Worm (Caenorhabditis elegans) whole organism, L3 larva: ENCODE data around the gene F13A7.7.
"Not testable (repeated sequence)": the region's sequence is repeated elsewhere in the genome, so short reads cannot be mapped to it uniquely, and the experiment has no call there.

ENCODE experiments used
- R02D3.7 ChIP-seq: fragments of 150-350 bp; optimal IDR thresholded peaks from 2 replicates; lab custom pipeline; 2014; ENCODE audit warnings: missing biosample characterization, missing genetic modification characterization
- ZK546.5 ChIP-seq: sonication (generic microtip); optimal IDR thresholded peaks from 2 replicates; lab custom pipeline; 2017; ENCODE audit warnings: missing biosample characterization, missing genetic modification characterization
- aly-2 ChIP-seq: fragments of 150-350 bp; optimal IDR thresholded peaks from 2 replicates; lab custom pipeline; 2014; ENCODE audit warnings: missing biosample characterization, missing genetic modification characterization
- ama-1 ChIP-seq: fragments of 150-350 bp; optimal IDR thresholded peaks from 2 replicates; lab custom pipeline; 2018
- ceh-16 ChIP-seq: sonication (generic microtip); optimal IDR thresholded peaks from 2 replicates; lab custom pipeline; 2017; ENCODE audit warnings: missing biosample characterization, missing genetic modification characterization
- ceh-28 ChIP-seq: fragments of 150-350 bp; optimal IDR thresholded peaks from 2 replicates; lab custom pipeline; 2014; ENCODE audit warnings: missing biosample characterization, missing genetic modification reagents, missing genetic modification characterization
- ceh-82 ChIP-seq: fragments of 150-350 bp; optimal IDR thresholded peaks from 2 replicates; lab custom pipeline; 2014; ENCODE audit warnings: missing biosample characterization, missing genetic modification characterization
- daf-12 ChIP-seq: fragments of 150-350 bp; optimal IDR thresholded peaks from 2 replicates; lab custom pipeline; 2014; ENCODE audit warnings: missing biosample characterization, missing genetic modification reagents, missing genetic modification characterization
- egl-5 ChIP-seq: fragments of 150-350 bp; optimal IDR thresholded peaks from 2 replicates; lab custom pipeline; 2017; ENCODE audit warnings: missing biosample characterization, missing genetic modification reagents, missing genetic modification characterization, inconsistent platforms
- elt-1 ChIP-seq: fragments of 150-350 bp; optimal IDR thresholded peaks from 2 replicates; lab custom pipeline; 2014; ENCODE audit warnings: missing biosample characterization, missing genetic modification characterization
- elt-2 ChIP-seq: sonication (generic microtip); optimal IDR thresholded peaks from 2 replicates; lab custom pipeline; 2016; ENCODE audit warnings: missing genetic modification reagents, mild to moderate bottlenecking, missing genetic modification characterization, missing compliant biosample characterization
- elt-3 ChIP-seq, 3 experiments: fragments of 150-350 bp in 1 of 3; sonication (generic microtip) in 2 of 3; optimal IDR thresholded peaks; 2 replicates in 2 of 3; 4 replicates in 1 of 3; lab custom pipeline; 2014 to 2017; ENCODE audit warnings: missing biosample characterization in 3 of 3, missing genetic modification characterization in 3 of 3
- eor-1 ChIP-seq, 2 experiments: fragments of 150-350 bp; optimal IDR thresholded peaks; 2 replicates each; lab custom pipeline; 2014 to 2018; ENCODE audit warnings: missing biosample characterization in 2 of 2, missing genetic modification characterization in 2 of 2
- fkh-10 ChIP-seq: sonication (generic microtip); optimal IDR thresholded peaks from 2 replicates; lab custom pipeline; 2017; ENCODE audit warnings: missing biosample characterization, missing genetic modification reagents, missing genetic modification characterization
- fkh-2 ChIP-seq: fragments of 150-350 bp; optimal IDR thresholded peaks from 2 replicates; lab custom pipeline; 2014; ENCODE audit warnings: missing biosample characterization, missing genetic modification reagents, missing genetic modification characterization
- fos-1 ChIP-seq: fragments of 150-350 bp; optimal IDR thresholded peaks from 2 replicates; lab custom pipeline; 2014; ENCODE audit warnings: missing biosample characterization, missing genetic modification characterization
- hmg-11 ChIP-seq: sonication (generic microtip); optimal IDR thresholded peaks from 2 replicates; lab custom pipeline; 2016; ENCODE audit warnings: missing genetic modification characterization, missing compliant biosample characterization
- lin-39 ChIP-seq: fragments of 150-350 bp; optimal IDR thresholded peaks from 2 replicates; lab custom pipeline; 2018; ENCODE audit warnings: missing biosample characterization, missing genetic modification reagents, missing genetic modification characterization
- mdl-1 ChIP-seq: fragments of 150-350 bp; optimal IDR thresholded peaks from 2 replicates; lab custom pipeline; 2014; ENCODE audit warnings: missing biosample characterization, missing genetic modification characterization
- mml-1 ChIP-seq: fragments of 150-350 bp; sonication (generic microtip); optimal IDR thresholded peaks from 3 replicates; lab custom pipeline; 2014; ENCODE audit warnings: missing biosample characterization, missing genetic modification characterization
- nfya-1 ChIP-seq: sonication (generic microtip); optimal IDR thresholded peaks from 2 replicates; lab custom pipeline; 2017; ENCODE audit warnings: missing genetic modification characterization, mild to moderate bottlenecking, missing compliant biosample characterization, antibody characterized with exemption, moderate library complexity; ENCODE audit not compliant: insufficient read depth
- nhr-12 ChIP-seq: fragments of 150-350 bp; optimal IDR thresholded peaks from 2 replicates; lab custom pipeline; 2014; ENCODE audit warnings: missing biosample characterization, missing genetic modification characterization
- nhr-23 ChIP-seq: fragments of 150-350 bp; optimal IDR thresholded peaks from 2 replicates; lab custom pipeline; 2014; ENCODE audit warnings: missing biosample characterization, missing genetic modification reagents, missing genetic modification characterization
- nhr-237 ChIP-seq: fragments of 150-350 bp; optimal IDR thresholded peaks from 2 replicates; lab custom pipeline; 2014; ENCODE audit warnings: missing biosample characterization, missing genetic modification characterization
- nhr-25 ChIP-seq: sonication (generic microtip); optimal IDR thresholded peaks from 2 replicates; lab custom pipeline; 2017; ENCODE audit warnings: missing biosample characterization, missing genetic modification characterization
- nhr-28 ChIP-seq: fragments of 150-350 bp; optimal IDR thresholded peaks from 2 replicates; lab custom pipeline; 2014; ENCODE audit warnings: missing biosample characterization, missing genetic modification characterization
- nhr-76 ChIP-seq: fragments of 150-350 bp; sonication (generic microtip); optimal IDR thresholded peaks from 5 replicates; lab custom pipeline; 2014; ENCODE audit warnings: missing biosample characterization, missing genetic modification characterization
- nhr-77 ChIP-seq: fragments of 150-350 bp; optimal IDR thresholded peaks from 2 replicates; lab custom pipeline; 2014; ENCODE audit warnings: missing biosample characterization, missing genetic modification characterization
- pha-4 ChIP-seq: fragments of 150-350 bp; optimal IDR thresholded peaks from 2 replicates; lab custom pipeline; 2014; ENCODE audit warnings: missing biosample characterization, missing genetic modification reagents, missing genetic modification characterization
- pqm-1 ChIP-seq: fragments of 150-350 bp; optimal IDR thresholded peaks from 2 replicates; lab custom pipeline; 2017; ENCODE audit warnings: missing biosample characterization, missing genetic modification characterization, inconsistent platforms
- sea-2 ChIP-seq: fragments of 150-350 bp; sonication (generic microtip); optimal IDR thresholded peaks from 4 replicates; lab custom pipeline; 2014; ENCODE audit warnings: missing biosample characterization, missing genetic modification reagents, missing genetic modification characterization
- skn-1 ChIP-seq: fragments of 150-350 bp; optimal IDR thresholded peaks from 2 replicates; lab custom pipeline; 2014; ENCODE audit warnings: missing biosample characterization, missing genetic modification characterization
- tbx-2 ChIP-seq: sonication (generic microtip); optimal IDR thresholded peaks from 2 replicates; lab custom pipeline; 2016; ENCODE audit warnings: mild to moderate bottlenecking, missing genetic modification characterization, missing compliant biosample characterization
- unc-39 ChIP-seq: sonication (generic microtip); optimal IDR thresholded peaks from 4 replicates; lab custom pipeline; 2017; ENCODE audit warnings: missing biosample characterization, missing genetic modification characterization
- unc-62 ChIP-seq: fragments of 150-350 bp; sonication (generic microtip); optimal IDR thresholded peaks from 4 replicates; lab custom pipeline; 2014; ENCODE audit warnings: missing biosample characterization, missing genetic modification reagents, missing genetic modification characterization
- zag-1 ChIP-seq: fragments of 150-350 bp; optimal IDR thresholded peaks from 2 replicates; lab custom pipeline; 2014; ENCODE audit warnings: missing biosample characterization, missing genetic modification characterization
- ztf-4 ChIP-seq: fragments of 150-350 bp; optimal IDR thresholded peaks from 2 replicates; lab custom pipeline; 2014; ENCODE audit warnings: missing biosample characterization, missing genetic modification characterization

Gene F13A7.7

DNA sequence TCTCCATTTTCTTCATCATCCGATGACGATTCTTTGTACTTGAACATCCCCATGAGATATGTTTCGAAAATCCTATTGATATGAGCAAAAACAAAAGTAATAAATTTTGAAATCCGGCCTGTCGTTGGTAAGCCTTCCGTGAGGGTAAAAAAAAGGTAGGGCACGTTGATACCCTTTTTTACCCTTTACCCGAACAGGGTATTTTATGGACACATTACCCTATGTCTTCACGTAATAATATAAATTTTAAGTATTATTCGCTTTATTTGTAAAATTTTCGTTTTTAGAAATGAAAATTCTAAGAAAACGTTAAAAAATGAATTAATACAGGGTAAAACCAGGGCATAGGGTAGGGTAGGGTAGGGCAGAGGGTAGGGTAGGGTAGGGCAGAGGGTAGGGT, at the start of gene F13A7.7:
TSS of gene F13A7.7 (minus strand) at position 101 of the 400 bp plus-strand sequence.
- TF ChIP-seq ceh-82, pqm-1, ZK546.5 (tag; lab: Kevin White, UChicago): not testable (repeated sequence)
- TF ChIP-seq, all 47 proteins: peak for 0; not testable (repeated sequence) for 47

DNA sequence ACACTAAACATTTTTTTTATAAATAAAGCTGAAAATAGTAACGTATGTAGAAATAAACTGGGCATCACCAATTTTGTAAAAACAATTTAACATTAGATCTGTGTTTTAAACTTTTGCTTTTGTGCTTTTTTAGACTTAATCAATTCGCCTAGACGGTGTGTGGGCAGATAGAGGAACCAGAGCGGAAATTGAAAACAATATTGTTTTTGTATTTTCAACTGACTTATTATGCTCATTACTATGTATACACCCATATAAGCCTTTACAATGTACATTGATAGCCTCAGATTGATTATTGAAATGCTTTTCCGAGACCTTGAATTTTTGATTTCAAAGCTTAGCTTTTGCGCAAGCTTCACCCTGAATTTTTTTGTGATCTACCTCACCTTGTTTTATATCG, 46.3 kb upstream of the F13A7.7 start, which contains the start of gene str-73:
TSS of gene str-73 (plus strand) at position 301 of the 400 bp plus-strand sequence.
- TF ChIP-seq unc-62 (GFP tag; lab: Kevin White, UChicago) = no peak
- TF ChIP-seq elt-3 (tag; optimal IDR thresholded peaks at IDR 0.05; lab: Kevin White, UChicago) = no peak
- TF ChIP-seq lin-39 (tag; lab: Kevin White, UChicago) = no peak
- TF ChIP-seq nhr-23 (tag; lab: Kevin White, UChicago) = no peak
- TF ChIP-seq elt-2 (tag; lab: Kevin White, UChicago) = no peak
- no peak for TF ChIP-seq daf-12 (tag; lab: Kevin White, UChicago)
- TF ChIP-seq nhr-237 = no peak
- no peak for TF ChIP-seq nfya-1 (tag; lab: Kevin White, UChicago)
- TF ChIP-seq fkh-2 (tag; lab: Kevin White, UChicago) = no peak
- TF ChIP-seq sea-2 = no peak
- TF ChIP-seq hmg-11 (tag; lab: Kevin White, UChicago) = no peak
- no peak for TF ChIP-seq elt-1 (tag; lab: Kevin White, UChicago)
- no peak for TF ChIP-seq nhr-76 (tag; lab: Kevin White, UChicago)
- TF ChIP-seq egl-5 = no peak
- TF ChIP-seq unc-39 = no peak
- TF ChIP-seq nhr-28 = no peak
- TF ChIP-seq fkh-10 (GFP tag; lab: Kevin White, UChicago) = no peak
- TF ChIP-seq aly-2 (tag; lab: Kevin White, UChicago) = no peak
- no peak for TF ChIP-seq mdl-1 (tag; lab: Kevin White, UChicago)

DNA sequence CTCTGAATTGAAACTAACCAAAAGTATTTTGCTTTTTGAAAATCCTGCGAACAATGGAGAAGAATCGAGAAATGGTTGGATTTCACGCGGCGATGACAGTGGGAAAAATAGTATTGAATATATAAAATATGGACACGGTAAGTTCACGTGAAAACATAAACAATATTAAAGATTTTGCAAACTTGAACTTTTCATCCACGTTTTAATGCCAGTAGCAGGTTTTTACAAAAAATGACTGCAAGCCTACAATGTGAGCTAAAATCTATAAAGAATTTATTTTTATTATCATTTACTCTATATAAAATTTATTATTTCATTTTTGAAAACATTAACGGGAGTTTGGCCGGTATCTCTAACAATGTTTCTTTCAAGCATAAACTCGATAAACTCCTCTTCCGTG, 45.9 kb upstream of the F13A7.7 start, which contains the start of gene F26D2.10:
TSS of gene F26D2.10 (minus strand) at position 101 of the 400 bp plus-strand sequence.
- TF ChIP-seq sea-2 (no peak), eor-1 (tag; optimal IDR thresholded peaks at IDR 0.05; lab: Kevin White, UChicago) (no peak)
- TF ChIP-seq, all 47 proteins: peak for 0

DNA sequence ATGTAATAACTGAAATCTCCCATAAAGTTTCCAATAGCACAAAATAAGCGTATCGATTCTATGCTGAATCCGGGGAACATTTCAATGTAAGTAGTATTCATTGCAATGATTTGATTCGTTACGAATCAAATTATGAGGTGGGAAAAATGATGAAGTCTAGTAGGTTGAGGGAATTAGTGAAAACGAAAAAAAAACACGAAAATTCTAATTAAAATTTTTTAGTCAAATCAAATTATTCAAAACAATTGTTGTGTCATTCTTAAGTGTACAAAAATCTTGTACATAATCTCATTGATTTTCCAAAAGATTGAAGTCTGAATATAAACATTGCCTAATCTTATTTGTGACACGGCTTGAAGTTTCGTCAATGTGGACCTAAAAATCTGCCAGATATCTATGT, 40.8 kb upstream of the F13A7.7 start, which contains the start of gene srw-29:
TSS of gene srw-29 (minus strand) at position 101 of the 400 bp plus-strand sequence.
- TF ChIP-seq nhr-76 (tag; lab: Kevin White, UChicago) = no peak
- no peak for TF ChIP-seq fkh-10 (GFP tag; lab: Kevin White, UChicago)
- TF ChIP-seq lin-39 (tag; lab: Kevin White, UChicago) = no peak
- TF ChIP-seq tbx-2 (tag; lab: Kevin White, UChicago) = no peak
- TF ChIP-seq ceh-16 = no peak
- TF ChIP-seq ceh-82 (tag; lab: Kevin White, UChicago) = no peak
- no peak for TF ChIP-seq ztf-4
- no peak for TF ChIP-seq nhr-23 (tag; lab: Kevin White, UChicago)
- TF ChIP-seq pha-4 (tag; lab: Kevin White, UChicago) = no peak
- no peak for TF ChIP-seq mml-1 (tag; lab: Kevin White, UChicago)
- TF ChIP-seq ceh-28 = no peak
- TF ChIP-seq fos-1 = no peak
- TF ChIP-seq R02D3.7 (tag; lab: Kevin White, UChicago) = no peak
- TF ChIP-seq elt-3 (tag; optimal IDR thresholded peaks at IDR 0.05; lab: Kevin White, UChicago) = no peak
- no peak for TF ChIP-seq skn-1 (tag; lab: Kevin White, UChicago)
- no peak for TF ChIP-seq hmg-11 (tag; lab: Kevin White, UChicago)
- TF ChIP-seq nhr-77 (tag; lab: Kevin White, UChicago) = no peak
- TF ChIP-seq egl-5 = no peak

DNA sequence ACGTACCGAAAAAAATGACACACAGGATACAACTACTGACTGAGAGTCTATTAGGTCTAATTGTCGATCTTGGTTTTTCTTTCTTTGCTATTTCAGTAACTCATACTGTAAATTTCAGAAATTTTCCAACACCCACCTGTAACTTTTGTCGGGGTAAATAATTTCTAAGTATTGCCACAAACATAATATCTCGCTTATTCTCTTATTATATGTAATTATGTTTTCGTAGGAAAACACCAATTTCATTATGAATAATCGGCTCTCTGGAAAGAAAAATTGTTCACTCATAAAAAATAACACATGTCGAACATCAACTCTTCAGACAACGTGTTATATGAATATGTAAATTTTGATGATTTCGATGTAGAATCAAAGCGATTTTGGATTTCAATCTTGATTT, 37.1 kb upstream of the F13A7.7 start, which contains the start of gene srw-48:
TSS of gene srw-48 (plus strand) at position 301 of the 400 bp plus-strand sequence.
- TF ChIP-seq ama-1 (lab: Kevin White, UChicago) (no peak), zag-1 (tag; lab: Kevin White, UChicago) (no peak), fkh-2 (tag; lab: Kevin White, UChicago) (no peak), ceh-16 (no peak), fkh-10 (GFP tag; lab: Kevin White, UChicago) (no peak), unc-62 (GFP tag; lab: Kevin White, UChicago) (no peak), hmg-11 (tag; lab: Kevin White, UChicago) (no peak), egl-5 (no peak), elt-2 (tag; lab: Kevin White, UChicago) (no peak), mdl-1 (tag; lab: Kevin White, UChicago) (no peak), elt-3 (tag; optimal IDR thresholded peaks at IDR 0.05; lab: Kevin White, UChicago) (no peak), nhr-25 (no peak), nhr-77 (tag; lab: Kevin White, UChicago) (no peak), nhr-12 (tag; lab: Kevin White, UChicago) (no peak)
